Worm (Caenorhabditis elegans) whole organism, L4 larva: ENCODE measurements around the gene ctsa-4.2.
"Not testable (repeated sequence)": the region's sequence is repeated elsewhere in the genome, so short reads cannot be mapped to it uniquely, and the experiment has no call there.

Source experiments
- D1046.2 ChIP-seq: fragments of 200-800 bp; sonication (Bioruptor generic); IDR thresholded peaks from 2 replicates; pipeline ENCODE4 v1.3.6; 2022; ENCODE audit warnings: missing genetic modification characterization, missing compliant biosample characterization
- F26F4.8 ChIP-seq: fragments of 200-800 bp; sonication (Bioruptor generic); conservative IDR thresholded peaks from 2 replicates; pipeline ENCODE4 v1.3.6; 2022; ENCODE audit warnings: missing genetic modification characterization, missing compliant biosample characterization
- F44E2.7 ChIP-seq: fragments of 200-800 bp; sonication (Bioruptor generic); IDR thresholded peaks from 2 replicates; pipeline ENCODE4 v2.1.2; 2022; ENCODE audit warnings: missing genetic modification characterization, missing compliant biosample characterization
- Y48G9A.11 ChIP-seq: fragments of 200-800 bp; sonication (Bioruptor generic); IDR thresholded peaks from 2 replicates; pipeline ENCODE4 v1.3.6; 2022; ENCODE audit warnings: missing genetic modification reagents, missing genetic modification characterization, missing compliant biosample characterization
- Y75B8A.6 ChIP-seq: fragments of 200-800 bp; sonication (Bioruptor generic); IDR thresholded peaks from 2 replicates; pipeline ENCODE4 v1.3.6; 2022; ENCODE audit warnings: missing genetic modification reagents, missing genetic modification characterization, missing compliant biosample characterization
- ZK337.2 ChIP-seq: fragments of 200-800 bp; sonication (Bioruptor generic); IDR thresholded peaks from 2 replicates; pipeline ENCODE4 v1.3.6; 2022; ENCODE audit warnings: missing genetic modification reagents, missing genetic modification characterization, missing compliant biosample characterization
- ceh-20 ChIP-seq: fragments of 200-800 bp; sonication (Bioruptor generic); IDR thresholded peaks from 2 replicates; pipeline ENCODE4 v1.3.6; 2022; ENCODE audit warnings: missing genetic modification reagents, missing genetic modification characterization, missing compliant biosample characterization
- ceh-44 ChIP-seq: fragments of 200-800 bp; sonication (Bioruptor generic); IDR thresholded peaks from 2 replicates; pipeline ENCODE4 v1.3.6; 2022; ENCODE audit warnings: missing genetic modification reagents, missing genetic modification characterization, missing compliant biosample characterization
- ctbp-1 ChIP-seq: fragments of 200-800 bp; sonication (Bioruptor generic); IDR thresholded peaks from 2 replicates; pipeline ENCODE4 v1.3.6; 2022; ENCODE audit warnings: missing genetic modification reagents, missing genetic modification characterization, missing compliant biosample characterization
- dmd-6 ChIP-seq: fragments of 200-800 bp; sonication (Bioruptor generic); IDR thresholded peaks from 2 replicates; pipeline ENCODE4 v1.3.6; 2022; ENCODE audit warnings: missing genetic modification reagents, missing genetic modification characterization, missing compliant biosample characterization
- dmd-9 ChIP-seq: fragments of 200-800 bp; sonication (Bioruptor generic); IDR thresholded peaks from 2 replicates; pipeline ENCODE4 v1.3.6; 2022; ENCODE audit warnings: missing genetic modification reagents, missing genetic modification characterization, missing compliant biosample characterization
- egl-43 ChIP-seq: fragments of 200-800 bp; sonication (Bioruptor generic); IDR thresholded peaks from 2 replicates; pipeline ENCODE4 v1.3.6; 2022; ENCODE audit warnings: missing genetic modification reagents, missing genetic modification characterization, missing compliant biosample characterization
- hmg-1.1 ChIP-seq: fragments of 200-800 bp; sonication (Bioruptor generic); IDR thresholded peaks from 2 replicates; pipeline ENCODE4 v1.3.6; 2022; ENCODE audit warnings: missing genetic modification reagents, missing genetic modification characterization, missing compliant biosample characterization
- lim-7 ChIP-seq: fragments of 200-800 bp; sonication (Bioruptor generic); IDR thresholded peaks from 2 replicates; pipeline ENCODE4 v1.3.6; 2022; ENCODE audit warnings: missing genetic modification characterization, missing compliant biosample characterization
- lin-1 ChIP-seq: fragments of 200-800 bp; sonication (Bioruptor generic); IDR thresholded peaks from 2 replicates; pipeline ENCODE4 v1.3.6; 2022; ENCODE audit warnings: missing genetic modification reagents, missing genetic modification characterization, missing compliant biosample characterization
- lin-38 ChIP-seq: fragments of 200-800 bp; sonication (Bioruptor generic); IDR thresholded peaks from 2 replicates; pipeline ENCODE4 v1.3.6; 2022; ENCODE audit warnings: missing genetic modification reagents, missing genetic modification characterization, missing compliant biosample characterization
- madf-5 ChIP-seq, 2 experiments: fragments of 200-800 bp; sonication (Bioruptor generic); IDR thresholded peaks; 2 replicates each; pipeline ENCODE4 v1.3.6; 2022; ENCODE audit warnings: missing compliant biosample characterization in 2 of 2, missing genetic modification characterization in 2 of 2
- madf-9 ChIP-seq: fragments of 200-800 bp; sonication (Bioruptor generic); conservative IDR thresholded peaks from 2 replicates; pipeline ENCODE4 v1.3.6; 2022; ENCODE audit warnings: missing genetic modification reagents, missing genetic modification characterization, missing compliant biosample characterization
- mxl-2 ChIP-seq: fragments of 200-800 bp; sonication (Bioruptor generic); conservative IDR thresholded peaks from 2 replicates; pipeline ENCODE4 v1.3.6; 2022; ENCODE audit warnings: missing genetic modification reagents, missing genetic modification characterization, missing compliant biosample characterization
- nhr-41 ChIP-seq: fragments of 200-800 bp; sonication (Bioruptor generic); IDR thresholded peaks from 2 replicates; pipeline ENCODE4 v1.3.6; 2022; ENCODE audit warnings: missing genetic modification reagents, missing genetic modification characterization, missing compliant biosample characterization
- pha-4 ChIP-seq, 2 experiments: fragments of 150-350 bp in 1 of 2; fragments of 200-800 bp in 1 of 2; sonication (Bioruptor generic) in 1 of 2; IDR thresholded peaks in 1 of 2; optimal IDR thresholded peaks in 1 of 2; 2 replicates each; pipeline versions ENCODE4 v1.3.6 to Lab custom; 2014 to 2022; ENCODE audit warnings: missing genetic modification characterization in 2 of 2, missing genetic modification reagents in 2 of 2, missing biosample characterization in 1 of 2, missing compliant biosample characterization in 1 of 2
- set-16 ChIP-seq: fragments of 200-800 bp; sonication (Bioruptor generic); IDR thresholded peaks from 2 replicates; pipeline ENCODE4 v1.3.6; 2022; ENCODE audit warnings: missing genetic modification reagents, missing genetic modification characterization, missing compliant biosample characterization
- tra-1 ChIP-seq: fragments of 200-800 bp; sonication (Bioruptor generic); IDR thresholded peaks from 2 replicates; pipeline ENCODE4 v1.3.6; 2022; ENCODE audit warnings: missing genetic modification reagents, missing genetic modification characterization, missing compliant biosample characterization
- vab-7 ChIP-seq: fragments of 200-800 bp; sonication (Bioruptor generic); IDR thresholded peaks from 2 replicates; pipeline ENCODE4 v1.3.6; 2022; ENCODE audit warnings: missing genetic modification reagents, missing genetic modification characterization, missing compliant biosample characterization
- zfp-3 ChIP-seq: fragments of 200-800 bp; sonication (Bioruptor generic); conservative IDR thresholded peaks from 2 replicates; pipeline ENCODE4 v1.3.6; 2022; ENCODE audit warnings: missing genetic modification reagents, missing genetic modification characterization, missing compliant biosample characterization

ctsa-4.2 gene

DNA sequence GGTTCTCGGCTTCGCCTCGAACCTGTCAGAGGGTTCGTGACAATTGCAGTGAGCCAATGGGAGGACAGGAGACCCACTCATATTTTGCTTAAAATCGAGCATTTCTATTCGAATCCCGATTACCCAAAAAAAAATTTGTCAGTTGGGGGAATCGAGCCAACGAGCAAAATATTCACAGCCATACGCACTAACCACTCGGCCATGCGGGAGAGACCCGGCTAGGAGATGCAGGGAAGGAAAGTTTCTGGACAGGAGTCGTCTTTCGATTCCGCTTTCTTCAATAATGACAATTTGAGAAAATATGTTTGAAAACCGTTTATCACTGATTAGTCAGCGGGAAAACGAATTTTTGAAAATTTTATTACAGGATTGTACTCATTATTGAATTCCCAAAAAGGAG, 49.3 kb downstream of the ctsa-4.2 start:
- TF ChIP-seq Y48G9A.11 (GFP tag; lab: Robert Waterston, UW), result peak; percentile 76
- peak; percentile 79 for TF ChIP-seq hmg-1.1 (GFP tag; lab: Robert Waterston, UW)
- peak; percentile 76 for TF ChIP-seq ctbp-1 (GFP tag; lab: Robert Waterston, UW)
- peak; percentile 39; the same call in 1 of the 2 replicates for TF ChIP-seq dmd-6
- peak; percentile 90 for TF ChIP-seq F44E2.7 (GFP tag; lab: Robert Waterston, UW)
- peak; percentile 61; the same call in 1 of the 2 replicates for TF ChIP-seq lin-1
- TF ChIP-seq ceh-44 (GFP tag; lab: Robert Waterston, UW), result peak; percentile 50; the same call in 1 of the 2 replicates
- TF ChIP-seq zfp-3 (GFP tag; lab: Robert Waterston, UW), result 0 out of 2 replicates have a peak, but pooled peaks have one; percentile 35
- TF ChIP-seq pha-4 (GFP tag; IDR thresholded peaks at IDR 0.05; lab: Robert Waterston, UW), result peak; percentile 79
- TF ChIP-seq pha-4 (tag; optimal IDR thresholded peaks at IDR 0.05; lab: Kevin White, UChicago), result not testable (repeated sequence)
- TF ChIP-seq lim-7, result peak; percentile 98
- TF ChIP-seq nhr-41 (GFP tag; lab: Robert Waterston, UW), result peak; percentile 90
- TF ChIP-seq tra-1 (GFP tag; lab: Robert Waterston, UW), result peak; percentile 58; the same call in 1 of the 2 replicates
- TF ChIP-seq madf-5 (GFP tag; IDR thresholded peaks at IDR 0.05; lab: Robert Waterston, UW), result peak in 1 of 2 experiments; percentile 56; a peak in 1 of 4 replicates
- TF ChIP-seq D1046.2 (GFP tag; lab: Robert Waterston, UW), result peak; percentile 91
- TF ChIP-seq lin-38 (GFP tag; lab: Robert Waterston, UW), result peak; percentile 83
- TF ChIP-seq dmd-9 (GFP tag; lab: Robert Waterston, UW), result peak; percentile 69
- peak; percentile 62; the same call in 1 of the 2 replicates for TF ChIP-seq ZK337.2 (GFP tag; lab: Robert Waterston, UW)
- peak; percentile 92 for TF ChIP-seq vab-7
- peak; percentile 59; the same call in 1 of the 2 replicates for TF ChIP-seq mxl-2 (GFP tag; lab: Robert Waterston, UW)
- TF ChIP-seq set-16 (GFP tag; lab: Robert Waterston, UW), result peak; percentile 47
- 0 out of 2 replicates have a peak, but pooled peaks have one; percentile 28 for TF ChIP-seq ceh-20 (GFP tag; lab: Robert Waterston, UW)
- peak; percentile 95 for TF ChIP-seq egl-43
- peak; percentile 77 for TF ChIP-seq madf-9
- peak; percentile 81 for TF ChIP-seq F26F4.8 (GFP tag; lab: Robert Waterston, UW)
- TF ChIP-seq Y75B8A.6 (GFP tag; lab: Robert Waterston, UW), result peak; percentile 63; the same call in 1 of the 2 replicates
